Fruit fly (Drosophila melanogaster): ENCODE measurements around the gene Clic.
A peak's percentile ranks its signal among the peaks of the same experiment; 100 is the strongest.

Gene Clic

DNA sequence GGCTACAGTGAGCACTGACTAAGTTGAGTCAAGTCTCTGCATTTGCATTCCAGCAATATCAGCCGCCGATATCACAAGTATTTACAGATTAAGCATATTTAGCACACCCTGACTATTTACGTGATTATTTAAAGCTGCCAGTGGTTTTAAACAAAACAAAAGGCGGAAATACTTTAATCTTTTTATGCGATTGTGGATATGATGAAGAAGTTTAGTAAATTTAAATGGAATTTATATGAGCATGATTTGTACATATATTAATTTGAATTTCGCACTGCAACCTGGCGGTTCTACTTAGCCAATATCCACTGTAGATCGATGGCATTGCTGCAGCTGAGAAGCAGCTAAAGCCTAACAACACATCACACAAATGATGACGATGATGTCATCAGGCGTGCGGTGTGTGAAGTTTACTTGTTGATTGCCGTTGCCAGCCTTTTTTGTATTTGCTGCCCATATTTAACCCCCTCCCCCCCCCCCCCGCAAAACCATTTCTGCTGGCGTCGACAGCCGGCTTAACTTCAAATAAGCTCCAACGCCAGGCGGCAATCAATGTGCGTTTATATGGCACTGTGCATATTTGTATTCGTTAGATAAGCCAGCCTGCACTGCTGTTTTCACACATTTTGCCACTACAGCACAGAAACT, 6.5 kb downstream of the Clic start (continued):
- TF ChIP-seq Mes4 (GFP tag; optimal IDR thresholded peaks at IDR 0.05) (peak; percentile 18), CG10147 (GFP tag; optimal IDR thresholded peaks at IDR 0.05) (peak; percentile 35), aop (GFP tag; IDR thresholded peaks at IDR 0.05) (no peak), Sin3A (optimal IDR thresholded peaks at IDR 0.05) (no peak), danr (GFP tag; IDR thresholded peaks at IDR 0.05) (peak; percentile 43; the same call in 1 of the 2 replicates), CG4707 (GFP tag; optimal IDR thresholded peaks at IDR 0.05) (no peak), CG1529 (GFP tag; optimal IDR thresholded peaks at IDR 0.05) (peak; percentile 25), Dip3 (GFP tag; optimal IDR thresholded peaks at IDR 0.05) (peak; percentile 14), CG8924 (tag; optimal IDR thresholded peaks at IDR 0.05) (peak; percentile 61), schlank (tag; optimal IDR thresholded peaks at IDR 0.05) (no peak), tna (GFP tag; IDR thresholded peaks at IDR 0.05; ENCODE audit: partially characterized antibody) (no peak), Rfx (GFP tag; IDR thresholded peaks at IDR 0.05) (peak; percentile 43), ERR (GFP tag; optimal IDR thresholded peaks at IDR 0.05) (peak; percentile 47), D19A (tag; optimal IDR thresholded peaks at IDR 0.05) (peak; percentile 55), B-H1 (GFP tag; IDR thresholded peaks at IDR 0.05) (peak; percentile 26), CG11085 (GFP tag; IDR thresholded peaks at IDR 0.05) (no peak), Nf-YB (GFP tag; optimal IDR thresholded peaks at IDR 0.05) (peak; percentile 14), CG30403 (GFP tag; optimal IDR thresholded peaks at IDR 0.05) (peak; percentile 65), row (GFP tag; IDR thresholded peaks at IDR 0.05) (peak; percentile 71), CG10274 (GFP tag; optimal IDR thresholded peaks at IDR 0.05) (peak; percentile 48), Meics (GFP tag; optimal IDR thresholded peaks at IDR 0.05) (peak; percentile 63), crc (GFP tag; optimal IDR thresholded peaks at IDR 0.05) (peak; percentile 41), CHES-1-like (GFP tag; optimal IDR thresholded peaks at IDR 0.05) (peak; percentile 38), CG11247 (GFP tag; IDR thresholded peaks at IDR 0.05) (no peak), eyg (GFP tag; optimal IDR thresholded peaks at IDR 0.05) (peak; percentile 30), lilli (GFP tag; optimal IDR thresholded peaks at IDR 0.05) (peak; percentile 34), CG9817 (tag; optimal IDR thresholded peaks at IDR 0.05) (peak; percentile 16), ssp (GFP tag; IDR thresholded peaks at IDR 0.05) (no peak), CG13296 (GFP tag; optimal IDR thresholded peaks at IDR 0.05) (peak; percentile 53), CG15269 (tag; optimal IDR thresholded peaks at IDR 0.05) (peak; percentile 73), CG6689 (GFP tag; IDR thresholded peaks at IDR 0.05) (no peak), klu (GFP tag; IDR thresholded peaks at IDR 0.05) (0 out of 2 replicates have a peak, but pooled peaks have one; percentile 8), CG13123 (GFP tag; optimal IDR thresholded peaks at IDR 0.05) (no peak), seq (GFP tag; IDR thresholded peaks at IDR 0.05) (0 out of 2 replicates have a peak, but pooled peaks have one; percentile 34), CG12659 (GFP tag; optimal IDR thresholded peaks at IDR 0.05) (peak; percentile 68), maf-S (GFP tag; optimal IDR thresholded peaks at IDR 0.05) (no peak), eve (GFP tag; optimal IDR thresholded peaks at IDR 0.05) (no peak), CG2678 (tag; optimal IDR thresholded peaks at IDR 0.05) (peak; percentile 78), toy (GFP tag; IDR thresholded peaks at IDR 0.05) (no peak), knrl (GFP tag; IDR thresholded peaks at IDR 0.05; ENCODE audit: partially characterized antibody) (no peak), Trl (optimal IDR thresholded peaks at IDR 0.05) (no peak), Trl (GFP tag; optimal IDR thresholded peaks at IDR 0.05) (peak; percentile 44), CG4360 (GFP tag; IDR thresholded peaks at IDR 0.05) (no peak), CG32532 (GFP tag; IDR thresholded peaks at IDR 0.05) (no peak; the same call in 1 of the 2 replicates), cas (GFP tag; IDR thresholded peaks at IDR 0.05) (no peak), pum (GFP tag; optimal IDR thresholded peaks at IDR 0.05) (peak; percentile 44), Vsx1 (GFP tag; optimal IDR thresholded peaks at IDR 0.05) (peak; percentile 34), slou (GFP tag; optimal IDR thresholded peaks at IDR 0.05) (peak; percentile 42), CG14710 (tag; optimal IDR thresholded peaks at IDR 0.05) (peak; percentile 47), gcm2 (GFP tag; optimal IDR thresholded peaks at IDR 0.05) (no peak), usp (GFP tag; optimal IDR thresholded peaks at IDR 0.05) (no peak), Gsc (GFP tag; IDR thresholded peaks at IDR 0.05) (peak; percentile 10; the same call in 1 of the 2 replicates)
